Fruit fly (Drosophila melanogaster): ENCODE results near the gene Twdlalpha.

- TF ChIP-seq CG8478 (optimal IDR thresholded peaks at IDR 0.05): no peak
- TF ChIP-seq CTCF (optimal IDR thresholded peaks at IDR 0.05): no peak
These were observed 47.7 kb upstream of the Twdlalpha start, which contains the start of gene Septin4 for dm6 chrX:16694959-16695358.

Measured in S2 (cell line).